Fruit fly (Drosophila melanogaster): ENCODE results near the gene PolA2.

Gene PolA2

dm6 chr3R:27198883-27199780, 39.8 kb upstream of the PolA2 start:
- TF ChIP-seq dl (GFP tag; optimal IDR thresholded peaks at IDR 0.05; ENCODE audit: insufficient read depth in 1 of 2, partially characterized antibody in 2 of 2) (no peak), ey (GFP tag; optimal IDR thresholded peaks at IDR 0.05) (peak; percentile 33), br (GFP tag; optimal IDR thresholded peaks at IDR 0.05) (peak; percentile 16), N (GFP tag; optimal IDR thresholded peaks at IDR 0.05) (no peak), woc (GFP tag; optimal IDR thresholded peaks at IDR 0.05) (no peak), Jra (GFP tag; optimal IDR thresholded peaks at IDR 0.05) (no peak), Hnf4 (GFP tag; optimal IDR thresholded peaks at IDR 0.05) (no peak), rgr (GFP tag; optimal IDR thresholded peaks at IDR 0.05) (peak; percentile 44), GATAd (GFP tag; optimal IDR thresholded peaks at IDR 0.05) (no peak), psq (GFP tag; optimal IDR thresholded peaks at IDR 0.05) (peak; percentile 24), Mio (GFP tag; optimal IDR thresholded peaks at IDR 0.05) (no peak), usp (GFP tag; optimal IDR thresholded peaks at IDR 0.05) (no peak), lola (GFP tag; optimal IDR thresholded peaks at IDR 0.05) (no peak), tai (GFP tag; optimal IDR thresholded peaks at IDR 0.05) (no peak), CG9705 (GFP tag; optimal IDR thresholded peaks at IDR 0.05) (no peak), fru (GFP tag; optimal IDR thresholded peaks at IDR 0.05) (no peak), CG32264 (GFP tag; optimal IDR thresholded peaks at IDR 0.05) (no peak), pan (optimal IDR thresholded peaks at IDR 0.05) (no peak), sage (GFP tag; optimal IDR thresholded peaks at IDR 0.05) (no peak), Hr83 (GFP tag; optimal IDR thresholded peaks at IDR 0.05; ENCODE audit: poor library complexity, severe bottlenecking) (no peak), brk (GFP tag; optimal IDR thresholded peaks at IDR 0.05) (peak; percentile 43), Vsx2 (GFP tag; optimal IDR thresholded peaks at IDR 0.05; ENCODE audit: partially characterized antibody) (no peak), sv (GFP tag; optimal IDR thresholded peaks at IDR 0.05) (no peak), Myc (optimal IDR thresholded peaks at IDR 0.05) (no peak), HLH106 (tag; optimal IDR thresholded peaks at IDR 0.05) (peak; percentile 44), Rel (GFP tag; optimal IDR thresholded peaks at IDR 0.05) (peak; percentile 62), Rel (tag; optimal IDR thresholded peaks at IDR 0.05) (no peak), CrebA (GFP tag; optimal IDR thresholded peaks at IDR 0.05; ENCODE audit: borderline replicate concordance) (peak; percentile 79), Dfd (GFP tag; optimal IDR thresholded peaks at IDR 0.05) (no peak), jim (GFP tag; optimal IDR thresholded peaks at IDR 0.05) (no peak), Hr78 (GFP tag; optimal IDR thresholded peaks at IDR 0.05) (no peak), foxo (GFP tag; optimal IDR thresholded peaks at IDR 0.05) (peak in 1 of 2 experiments; percentile 50), h (GFP tag; optimal IDR thresholded peaks at IDR 0.05) (peak; percentile 43), OdsH (GFP tag; optimal IDR thresholded peaks at IDR 0.05) (peak; percentile 50), Dif (GFP tag; optimal IDR thresholded peaks at IDR 0.05; ENCODE audit: partially characterized antibody) (no peak), Abd-B (GFP tag; optimal IDR thresholded peaks at IDR 0.05) (no peak), dmrt93B (GFP tag; optimal IDR thresholded peaks at IDR 0.05) (no peak), Sp1 (GFP tag; optimal IDR thresholded peaks at IDR 0.05) (peak; percentile 15), dsf (GFP tag; optimal IDR thresholded peaks at IDR 0.05; ENCODE audit: borderline replicate concordance) (no peak)

- TF ChIP-seq HLH106 (tag; optimal IDR thresholded peaks at IDR 0.05) = peak; percentile 87
- no peak for TF ChIP-seq sv (GFP tag; optimal IDR thresholded peaks at IDR 0.05)
- peak; percentile 3 for TF ChIP-seq CG32264 (GFP tag; optimal IDR thresholded peaks at IDR 0.05)
- no peak for TF ChIP-seq GATAd (GFP tag; optimal IDR thresholded peaks at IDR 0.05)
- TF ChIP-seq OdsH (GFP tag; optimal IDR thresholded peaks at IDR 0.05) = peak; percentile 84
- TF ChIP-seq Rel (GFP tag; optimal IDR thresholded peaks at IDR 0.05) = no peak
- TF ChIP-seq Rel (tag; optimal IDR thresholded peaks at IDR 0.05) = no peak
- TF ChIP-seq br (GFP tag; optimal IDR thresholded peaks at IDR 0.05) = no peak
- TF ChIP-seq Abd-B (GFP tag; optimal IDR thresholded peaks at IDR 0.05) = no peak
- TF ChIP-seq Dfd (GFP tag; optimal IDR thresholded peaks at IDR 0.05) = no peak
- TF ChIP-seq rgr (GFP tag; optimal IDR thresholded peaks at IDR 0.05) = peak; percentile 74
- peak; percentile 53 for TF ChIP-seq CG9705 (GFP tag; optimal IDR thresholded peaks at IDR 0.05)
- peak in 1 of 2 experiments; percentile 85 for TF ChIP-seq foxo (GFP tag; optimal IDR thresholded peaks at IDR 0.05)
- TF ChIP-seq pan (optimal IDR thresholded peaks at IDR 0.05) = no peak
- peak; percentile 0 for TF ChIP-seq CrebA (GFP tag; optimal IDR thresholded peaks at IDR 0.05; ENCODE audit: borderline replicate concordance)
- TF ChIP-seq ey (GFP tag; optimal IDR thresholded peaks at IDR 0.05) = peak; percentile 29
- no peak for TF ChIP-seq Hr78 (GFP tag; optimal IDR thresholded peaks at IDR 0.05)
- peak; percentile 92 for TF ChIP-seq psq (GFP tag; optimal IDR thresholded peaks at IDR 0.05)
- peak; percentile 81 for TF ChIP-seq Sp1 (GFP tag; optimal IDR thresholded peaks at IDR 0.05)
- TF ChIP-seq Dif (GFP tag; optimal IDR thresholded peaks at IDR 0.05; ENCODE audit: partially characterized antibody) = peak; percentile 28
- TF ChIP-seq Jra (GFP tag; optimal IDR thresholded peaks at IDR 0.05) = no peak
- TF ChIP-seq tai (GFP tag; optimal IDR thresholded peaks at IDR 0.05) = no peak
- TF ChIP-seq woc (GFP tag; optimal IDR thresholded peaks at IDR 0.05) = peak; percentile 30
- TF ChIP-seq usp (GFP tag; optimal IDR thresholded peaks at IDR 0.05) = no peak
- no peak for TF ChIP-seq N (GFP tag; optimal IDR thresholded peaks at IDR 0.05)
- no peak for TF ChIP-seq Myc (optimal IDR thresholded peaks at IDR 0.05)
- peak; percentile 16 for TF ChIP-seq sage (GFP tag; optimal IDR thresholded peaks at IDR 0.05)
- TF ChIP-seq dmrt93B (GFP tag; optimal IDR thresholded peaks at IDR 0.05) = peak; percentile 63
- TF ChIP-seq Vsx2 (GFP tag; optimal IDR thresholded peaks at IDR 0.05; ENCODE audit: partially characterized antibody) = peak; percentile 24
- no peak for TF ChIP-seq lola (GFP tag; optimal IDR thresholded peaks at IDR 0.05)
- TF ChIP-seq jim (GFP tag; optimal IDR thresholded peaks at IDR 0.05) = no peak
- peak; percentile 85 for TF ChIP-seq fru (GFP tag; optimal IDR thresholded peaks at IDR 0.05)
- no peak for TF ChIP-seq dsf (GFP tag; optimal IDR thresholded peaks at IDR 0.05; ENCODE audit: borderline replicate concordance)
- TF ChIP-seq h (GFP tag; optimal IDR thresholded peaks at IDR 0.05) = peak; percentile 88
- no peak for TF ChIP-seq Hr83 (GFP tag; optimal IDR thresholded peaks at IDR 0.05; ENCODE audit: poor library complexity, severe bottlenecking)
- no peak for TF ChIP-seq Mio (GFP tag; optimal IDR thresholded peaks at IDR 0.05)
- TF ChIP-seq dl (GFP tag; optimal IDR thresholded peaks at IDR 0.05; ENCODE audit: insufficient read depth in 1 of 2, partially characterized antibody in 2 of 2) = no peak
Measured at dm6 chr3R:27201538-27202281, 37.3 kb upstream of the PolA2 start.
